Fruit fly (Drosophila melanogaster): Measurements from ENCODE around the gene CG17776.
A peak's percentile ranks its signal among the peaks of the same experiment; 100 is the strongest.

Gene CG17776

DNA sequence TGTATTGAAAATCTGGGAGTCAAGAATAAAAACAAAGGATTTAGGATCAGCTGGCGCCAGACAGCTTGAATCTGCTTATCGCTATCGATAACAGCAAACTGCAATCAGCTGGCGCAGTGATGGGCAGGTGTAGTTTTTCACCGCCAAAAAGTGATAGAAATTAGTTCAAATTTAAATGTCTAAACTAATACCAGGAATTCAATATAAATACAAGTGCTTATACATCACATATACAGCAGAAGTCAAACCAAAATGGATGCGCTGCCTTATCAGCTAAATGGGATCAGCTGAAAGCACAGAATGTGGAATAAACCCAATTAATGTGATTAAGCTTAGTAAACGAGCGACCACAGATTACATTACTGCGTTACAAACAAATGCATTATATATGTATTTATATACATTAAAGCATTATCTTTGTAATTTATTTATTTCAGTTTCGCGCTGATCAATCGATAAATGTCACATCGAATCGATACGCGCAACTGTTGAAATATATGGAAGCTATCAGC lies 3.7 kb upstream of the CG17776 start, which contains the start of gene pn (continued):
- TF ChIP-seq grn (GFP tag; optimal IDR thresholded peaks at IDR 0.05): no peak
- no peak for TF ChIP-seq nerfin-1 (tag; optimal IDR thresholded peaks at IDR 0.05)
- no peak for TF ChIP-seq CG15479 (GFP tag; optimal IDR thresholded peaks at IDR 0.05)
- TF ChIP-seq sug (tag; optimal IDR thresholded peaks at IDR 0.05): no peak
- TF ChIP-seq pros (GFP tag; optimal IDR thresholded peaks at IDR 0.05): no peak
- TF ChIP-seq slbo (GFP tag; IDR thresholded peaks at IDR 0.05): no peak
- no peak for TF ChIP-seq CG2678 (tag; optimal IDR thresholded peaks at IDR 0.05)
- no peak for TF ChIP-seq CG12744 (GFP tag; optimal IDR thresholded peaks at IDR 0.05)
- no peak for TF ChIP-seq ash1 (GFP tag; optimal IDR thresholded peaks at IDR 0.05)
- no peak for TF ChIP-seq CG6683 (GFP tag; optimal IDR thresholded peaks at IDR 0.05)
- TF ChIP-seq CG15514 (GFP tag; optimal IDR thresholded peaks at IDR 0.05): peak; percentile 15
- no peak for TF ChIP-seq CG3407 (GFP tag; optimal IDR thresholded peaks at IDR 0.05)
- no peak for TF ChIP-seq ewg (GFP tag; optimal IDR thresholded peaks at IDR 0.05)
- TF ChIP-seq trem (tag; optimal IDR thresholded peaks at IDR 0.05): peak; percentile 0
- no peak for TF ChIP-seq Mad (GFP tag; optimal IDR thresholded peaks at IDR 0.05)
- no peak for TF ChIP-seq CG11723 (GFP tag; optimal IDR thresholded peaks at IDR 0.05)
- TF ChIP-seq CG8281 (tag; optimal IDR thresholded peaks at IDR 0.05): no peak
- no peak for TF ChIP-seq Xrp1 (GFP tag; IDR thresholded peaks at IDR 0.05)
- no peak for TF ChIP-seq NC2β (GFP tag; optimal IDR thresholded peaks at IDR 0.05)
- no peak for TF ChIP-seq CG13296 (GFP tag; optimal IDR thresholded peaks at IDR 0.05)
- TF ChIP-seq CG2129 (GFP tag; IDR thresholded peaks at IDR 0.05; ENCODE audit: partially characterized antibody): no peak
- no peak for TF ChIP-seq zf30C (GFP tag; optimal IDR thresholded peaks at IDR 0.05)
- no peak for TF ChIP-seq Blimp-1 (GFP tag; optimal IDR thresholded peaks at IDR 0.05)
- TF ChIP-seq CG7556 (GFP tag; optimal IDR thresholded peaks at IDR 0.05): no peak
- no peak for TF ChIP-seq CG3281 (GFP tag; optimal IDR thresholded peaks at IDR 0.05)
- no peak for TF ChIP-seq abd-A (tag; optimal IDR thresholded peaks at IDR 0.05)
- TF ChIP-seq CG11560 (tag; IDR thresholded peaks at IDR 0.05): no peak
- TF ChIP-seq CG7928 (GFP tag; optimal IDR thresholded peaks at IDR 0.05): no peak
- peak; percentile 25 for TF ChIP-seq pzg (GFP tag; optimal IDR thresholded peaks at IDR 0.05)
- TF ChIP-seq E2f2 (GFP tag; IDR thresholded peaks at IDR 0.05): peak; percentile 80
- no peak for TF ChIP-seq CG15073 (GFP tag; optimal IDR thresholded peaks at IDR 0.05)
- no peak for TF ChIP-seq CG10654 (GFP tag; optimal IDR thresholded peaks at IDR 0.05)
- no peak for TF ChIP-seq Oli (tag; optimal IDR thresholded peaks at IDR 0.05)
- TF ChIP-seq Rfx (GFP tag; IDR thresholded peaks at IDR 0.05): no peak
- no peak for TF ChIP-seq Gsc (GFP tag; IDR thresholded peaks at IDR 0.05)
- TF ChIP-seq HmgZ (tag; optimal IDR thresholded peaks at IDR 0.05): no peak
- TF ChIP-seq CG9876 (GFP tag; optimal IDR thresholded peaks at IDR 0.05): no peak
- no peak for TF ChIP-seq oc (tag; optimal IDR thresholded peaks at IDR 0.05)
- 0 out of 3 replicates have a peak, but pooled peaks have one; percentile 39 for TF ChIP-seq CG16813 (GFP tag; IDR thresholded peaks at IDR 0.05; ENCODE audit: partially characterized antibody)
- no peak for TF ChIP-seq CG5180 (GFP tag; optimal IDR thresholded peaks at IDR 0.05)
- no peak for TF ChIP-seq CG3726 (GFP tag; IDR thresholded peaks at IDR 0.05)
- TF ChIP-seq CG1602 (GFP tag; optimal IDR thresholded peaks at IDR 0.05): no peak
- TF ChIP-seq salm (tag; optimal IDR thresholded peaks at IDR 0.05): no peak
- TF ChIP-seq tio (GFP tag; optimal IDR thresholded peaks at IDR 0.05): no peak
- TF ChIP-seq CG18764 (GFP tag; optimal IDR thresholded peaks at IDR 0.05): no peak
- TF ChIP-seq fd64A (GFP tag; optimal IDR thresholded peaks at IDR 0.05): no peak
- no peak for TF ChIP-seq dan (GFP tag; IDR thresholded peaks at IDR 0.05)
- TF ChIP-seq CG34224 (GFP tag; IDR thresholded peaks at IDR 0.05; ENCODE audit: partially characterized antibody): no peak
- TF ChIP-seq CG30403 (GFP tag; optimal IDR thresholded peaks at IDR 0.05): no peak
- TF ChIP-seq tap (tag; optimal IDR thresholded peaks at IDR 0.05): no peak
